Worm (Caenorhabditis elegans) whole organism, L4 larva: Measurements from ENCODE around the gene Y54G11A.1.

Experiments
- F26F4.8 ChIP-seq: fragments of 200-800 bp; sonication (Bioruptor generic); conservative IDR thresholded peaks from 2 replicates; pipeline ENCODE4 v1.3.6; 2022; ENCODE audit warnings: missing genetic modification characterization, missing compliant biosample characterization
- F37D6.2 ChIP-seq: sonication (generic microtip); optimal IDR thresholded peaks from 2 replicates; lab custom pipeline; 2016; ENCODE audit warnings: mild to moderate bottlenecking, missing genetic modification characterization, missing compliant biosample characterization
- F49E8.2 ChIP-seq: sonication (generic microtip); optimal IDR thresholded peaks from 2 replicates; lab custom pipeline; 2016; ENCODE audit warnings: missing compliant biosample characterization, mild to moderate bottlenecking, missing genetic modification characterization, borderline replicate concordance
- T20F7.1 ChIP-seq: fragments of 200-800 bp; sonication (Bioruptor generic); optimal IDR thresholded peaks from 2 replicates; lab custom pipeline; 2018; ENCODE audit warnings: mild to moderate bottlenecking, missing genetic modification characterization, missing compliant biosample characterization
- Y48G9A.11 ChIP-seq: fragments of 200-800 bp; sonication (Bioruptor generic); IDR thresholded peaks from 2 replicates; pipeline ENCODE4 v1.3.6; 2022; ENCODE audit warnings: missing genetic modification reagents, missing genetic modification characterization, missing compliant biosample characterization
- Y5F2A.4 ChIP-seq: fragments of 200-800 bp; sonication (Bioruptor generic); optimal IDR thresholded peaks from 2 replicates; lab custom pipeline; 2018; ENCODE audit warnings: mild to moderate bottlenecking, missing genetic modification characterization, missing compliant biosample characterization
- ZK546.5 ChIP-seq, 2 experiments: sonication (generic microtip); optimal IDR thresholded peaks; 2 replicates each; lab custom pipeline; 2017; ENCODE audit warnings: missing biosample characterization in 2 of 2, missing genetic modification characterization in 2 of 2
- aly-2 ChIP-seq: sonication (generic microtip); optimal IDR thresholded peaks from 2 replicates; lab custom pipeline; 2018; ENCODE audit warnings: missing biosample characterization, missing genetic modification characterization
- ama-1 ChIP-seq: fragments of 150-350 bp; optimal IDR thresholded peaks from 2 replicates; lab custom pipeline; 2014; ENCODE audit warnings: inconsistent platforms, mixed read lengths
- arid-1 ChIP-seq: fragments of 200-800 bp; sonication (Bioruptor generic); conservative IDR thresholded peaks from 2 replicates; pipeline ENCODE4 v1.3.6; 2022; ENCODE audit warnings: missing genetic modification reagents, missing genetic modification characterization, missing compliant biosample characterization
- attf-4 ChIP-seq: sonication (generic microtip); optimal IDR thresholded peaks from 3 replicates; lab custom pipeline; 2017; ENCODE audit warnings: missing biosample characterization, missing genetic modification characterization
- ceh-20 ChIP-seq: fragments of 200-800 bp; sonication (Bioruptor generic); IDR thresholded peaks from 2 replicates; pipeline ENCODE4 v1.3.6; 2022; ENCODE audit warnings: missing genetic modification reagents, missing genetic modification characterization, missing compliant biosample characterization
- ceh-28 ChIP-seq: fragments of 150-350 bp; optimal IDR thresholded peaks from 2 replicates; lab custom pipeline; 2014; ENCODE audit warnings: missing biosample characterization, missing genetic modification reagents, missing genetic modification characterization
- ceh-32 ChIP-seq: sonication (generic microtip); optimal IDR thresholded peaks from 2 replicates; lab custom pipeline; 2016; ENCODE audit warnings: mild to moderate bottlenecking, missing genetic modification characterization, missing compliant biosample characterization; ENCODE audit not compliant: poor library complexity
- ces-1 ChIP-seq: fragments of 150-350 bp; sonication (generic microtip); optimal IDR thresholded peaks from 4 replicates; lab custom pipeline; 2014; ENCODE audit warnings: missing biosample characterization, missing genetic modification reagents, missing genetic modification characterization
- cey-2 ChIP-seq: sonication (generic microtip); optimal IDR thresholded peaks from 3 replicates; lab custom pipeline; 2017; ENCODE audit warnings: missing genetic modification characterization, mild to moderate bottlenecking, missing compliant biosample characterization, antibody characterized with exemption, borderline replicate concordance; ENCODE audit not compliant: insufficient read depth
- ctbp-1 ChIP-seq: fragments of 200-800 bp; sonication (Bioruptor generic); IDR thresholded peaks from 2 replicates; pipeline ENCODE4 v1.3.6; 2022; ENCODE audit warnings: missing genetic modification reagents, missing genetic modification characterization, missing compliant biosample characterization
- daf-16 ChIP-seq, 3 experiments: sonication (generic microtip); optimal IDR thresholded peaks; 2 replicates each; lab custom pipeline; 2016 to 2017; ENCODE audit warnings: missing genetic modification characterization in 3 of 3, missing genetic modification reagents in 3 of 3, mild to moderate bottlenecking in 2 of 3, missing compliant biosample characterization in 2 of 3, missing biosample characterization in 1 of 3, moderate library complexity in 1 of 3
- daf-8 ChIP-seq: fragments of 200-800 bp; sonication (Bioruptor generic); IDR thresholded peaks from 2 replicates; pipeline ENCODE4 v1.3.6; 2022; ENCODE audit warnings: missing genetic modification characterization, missing compliant biosample characterization
- dmd-6 ChIP-seq: fragments of 200-800 bp; sonication (Bioruptor generic); IDR thresholded peaks from 2 replicates; pipeline ENCODE4 v1.3.6; 2022; ENCODE audit warnings: missing genetic modification reagents, missing genetic modification characterization, missing compliant biosample characterization
- duxl-1 ChIP-seq: sonication (generic microtip); optimal IDR thresholded peaks from 2 replicates; lab custom pipeline; 2016; ENCODE audit warnings: mild to moderate bottlenecking, missing genetic modification characterization, moderate library complexity, missing compliant biosample characterization; ENCODE audit not compliant: poor library complexity
- egl-27 ChIP-seq: sonication (generic microtip); optimal IDR thresholded peaks from 3 replicates; lab custom pipeline; 2017; ENCODE audit warnings: missing biosample characterization, missing genetic modification reagents, missing genetic modification characterization
- egl-43 ChIP-seq: fragments of 200-800 bp; sonication (Bioruptor generic); IDR thresholded peaks from 2 replicates; pipeline ENCODE4 v1.3.6; 2022; ENCODE audit warnings: missing genetic modification reagents, missing genetic modification characterization, missing compliant biosample characterization
- gei-8 ChIP-seq: fragments of 200-800 bp; sonication (Bioruptor generic); optimal IDR thresholded peaks from 2 replicates; lab custom pipeline; 2018; ENCODE audit warnings: mild to moderate bottlenecking, missing genetic modification characterization, missing compliant biosample characterization
- hlh-11 ChIP-seq: fragments of 200-800 bp; sonication (Bioruptor generic); optimal IDR thresholded peaks from 2 replicates; lab custom pipeline; 2018; ENCODE audit warnings: mild to moderate bottlenecking, missing genetic modification characterization, missing compliant biosample characterization
- hmg-1.1 ChIP-seq: fragments of 200-800 bp; sonication (Bioruptor generic); IDR thresholded peaks from 2 replicates; pipeline ENCODE4 v1.3.6; 2022; ENCODE audit warnings: missing genetic modification reagents, missing genetic modification characterization, missing compliant biosample characterization
- lin-13 ChIP-seq: fragments of 150-350 bp; optimal IDR thresholded peaks from 2 replicates; lab custom pipeline; 2014; ENCODE audit warnings: missing biosample characterization, missing genetic modification reagents, missing genetic modification characterization
- lin-29 ChIP-seq: fragments of 200-800 bp; sonication (Bioruptor generic); IDR thresholded peaks from 2 replicates; pipeline ENCODE4 v1.3.6; 2022; ENCODE audit warnings: missing genetic modification reagents, missing genetic modification characterization, missing compliant biosample characterization
- lir-3 ChIP-seq: sonication (generic microtip); optimal IDR thresholded peaks from 2 replicates; lab custom pipeline; 2016; ENCODE audit warnings: mild to moderate bottlenecking, missing genetic modification characterization, missing compliant biosample characterization
- madf-5 ChIP-seq, 2 experiments: fragments of 200-800 bp; sonication (Bioruptor generic); IDR thresholded peaks; 2 replicates each; pipeline ENCODE4 v1.3.6; 2022; ENCODE audit warnings: missing compliant biosample characterization in 2 of 2, missing genetic modification characterization in 2 of 2
- madf-9 ChIP-seq: fragments of 200-800 bp; sonication (Bioruptor generic); conservative IDR thresholded peaks from 2 replicates; pipeline ENCODE4 v1.3.6; 2022; ENCODE audit warnings: missing genetic modification reagents, missing genetic modification characterization, missing compliant biosample characterization
- mdt-29 ChIP-seq: fragments of 200-800 bp; sonication (Bioruptor generic); IDR thresholded peaks from 2 replicates; pipeline ENCODE4 v1.3.6; 2022; ENCODE audit warnings: missing genetic modification reagents, missing genetic modification characterization, missing compliant biosample characterization
- mes-2 ChIP-seq: sonication (generic microtip); optimal IDR thresholded peaks from 2 replicates; lab custom pipeline; 2016; ENCODE audit warnings: missing genotype, mild to moderate bottlenecking, missing genetic modification characterization, missing compliant biosample characterization; ENCODE audit not compliant: poor library complexity, severe bottlenecking
- mxl-2 ChIP-seq: fragments of 200-800 bp; sonication (Bioruptor generic); conservative IDR thresholded peaks from 2 replicates; pipeline ENCODE4 v1.3.6; 2022; ENCODE audit warnings: missing genetic modification reagents, missing genetic modification characterization, missing compliant biosample characterization
- mxl-3 ChIP-seq: fragments of 200-800 bp; sonication (Bioruptor generic); optimal IDR thresholded peaks from 2 replicates; lab custom pipeline; 2018; ENCODE audit warnings: mild to moderate bottlenecking, missing genetic modification characterization, missing compliant biosample characterization
- nhr-102 ChIP-seq: sonication (generic microtip); optimal IDR thresholded peaks from 2 replicates; lab custom pipeline; 2016; ENCODE audit warnings: mild to moderate bottlenecking, missing genetic modification characterization, moderate library complexity, missing compliant biosample characterization
- nhr-41 ChIP-seq: fragments of 200-800 bp; sonication (Bioruptor generic); IDR thresholded peaks from 2 replicates; pipeline ENCODE4 v1.3.6; 2022; ENCODE audit warnings: missing genetic modification reagents, missing genetic modification characterization, missing compliant biosample characterization
- nhr-42 ChIP-seq: fragments of 200-800 bp; sonication (Bioruptor generic); IDR thresholded peaks from 2 replicates; pipeline ENCODE4 v1.3.6; 2022; ENCODE audit warnings: missing genetic modification characterization, missing compliant biosample characterization
- nhr-48 ChIP-seq: sonication (generic microtip); optimal IDR thresholded peaks from 2 replicates; lab custom pipeline; 2016; ENCODE audit warnings: mild to moderate bottlenecking, missing genetic modification characterization, missing compliant biosample characterization
- nhr-77 ChIP-seq: fragments of 150-350 bp; optimal IDR thresholded peaks from 2 replicates; lab custom pipeline; 2014; ENCODE audit warnings: missing biosample characterization, missing genetic modification characterization
- saeg-2 ChIP-seq: fragments of 200-800 bp; sonication (Bioruptor generic); IDR thresholded peaks from 2 replicates; pipeline ENCODE4 v1.3.6; 2022; ENCODE audit warnings: missing genetic modification reagents, missing genetic modification characterization, missing compliant biosample characterization
- set-16 ChIP-seq: fragments of 200-800 bp; sonication (Bioruptor generic); IDR thresholded peaks from 2 replicates; pipeline ENCODE4 v1.3.6; 2022; ENCODE audit warnings: missing genetic modification reagents, missing genetic modification characterization, missing compliant biosample characterization
- skn-1 ChIP-seq: fragments of 150-350 bp; optimal IDR thresholded peaks from 2 replicates; lab custom pipeline; 2014; ENCODE audit warnings: missing biosample characterization, missing genetic modification characterization
- snpc-1.2 ChIP-seq: fragments of 200-800 bp; sonication (Bioruptor generic); IDR thresholded peaks from 2 replicates; pipeline ENCODE4 v1.3.6; 2022; ENCODE audit warnings: missing genetic modification reagents, missing genetic modification characterization, missing compliant biosample characterization
- spr-1 ChIP-seq: sonication (generic microtip); optimal IDR thresholded peaks from 2 replicates; lab custom pipeline; 2016; ENCODE audit warnings: mild to moderate bottlenecking, missing genetic modification characterization, missing compliant biosample characterization
- spr-3 ChIP-seq: fragments of 200-800 bp; sonication (Bioruptor generic); optimal IDR thresholded peaks from 2 replicates; lab custom pipeline; 2018; ENCODE audit warnings: mild to moderate bottlenecking, missing genetic modification characterization, missing compliant biosample characterization
- unc-39 ChIP-seq: sonication (generic microtip); optimal IDR thresholded peaks from 2 replicates; lab custom pipeline; 2017; ENCODE audit warnings: missing biosample characterization, missing genetic modification characterization
- zfp-3 ChIP-seq: fragments of 200-800 bp; sonication (Bioruptor generic); conservative IDR thresholded peaks from 2 replicates; pipeline ENCODE4 v1.3.6; 2022; ENCODE audit warnings: missing genetic modification reagents, missing genetic modification characterization, missing compliant biosample characterization
- zip-11 ChIP-seq: fragments of 200-800 bp; sonication (Bioruptor generic); IDR thresholded peaks from 2 replicates; pipeline ENCODE4 v1.3.6; 2022; ENCODE audit warnings: missing genetic modification characterization, missing compliant biosample characterization
- zip-2 ChIP-seq: fragments of 150-350 bp; optimal IDR thresholded peaks from 2 replicates; lab custom pipeline; 2014; ENCODE audit warnings: missing biosample characterization, missing genetic modification characterization
- ztf-11 ChIP-seq: fragments of 150-350 bp; optimal IDR thresholded peaks from 2 replicates; lab custom pipeline; 2014; ENCODE audit warnings: missing biosample characterization, missing genetic modification characterization

Gene Y54G11A.1

ce11 chrII:14296320-14296719, 27.3 kb upstream of the Y54G11A.1 start (continued):
- TF ChIP-seq attf-4 (tag; lab: Kevin White, UChicago), result no peak
- TF ChIP-seq ceh-20, result no peak
- 0 out of 2 replicates have a peak, but pooled peaks have one; percentile 14 for TF ChIP-seq hmg-1.1 (GFP tag; lab: Robert Waterston, UW)
- peak; percentile 52 for TF ChIP-seq mes-2 (tag; lab: Kevin White, UChicago)
- TF ChIP-seq Y5F2A.4, result no peak
- TF ChIP-seq unc-39 (tag; lab: Kevin White, UChicago), result no peak
- no peak for TF ChIP-seq ceh-32
- no peak for TF ChIP-seq zip-11 (GFP tag; lab: Robert Waterston, UW)
- TF ChIP-seq egl-43 (GFP tag; lab: Robert Waterston, UW), result no peak
- TF ChIP-seq nhr-102 (tag; lab: Kevin White, UChicago), result peak; percentile 77
- no peak for TF ChIP-seq zip-2 (tag; lab: Kevin White, UChicago)
- no peak for TF ChIP-seq snpc-1.2 (GFP tag; lab: Robert Waterston, UW)
- TF ChIP-seq nhr-42 (GFP tag; lab: Robert Waterston, UW), result no peak
- no peak for TF ChIP-seq spr-1 (tag; lab: Kevin White, UChicago)
- no peak for TF ChIP-seq ctbp-1 (GFP tag; lab: Robert Waterston, UW)
- peak; percentile 27 for TF ChIP-seq cey-2 (tag; lab: Kevin White, UChicago)
- TF ChIP-seq T20F7.1 (GFP tag; lab: Kevin White, UChicago), result no peak
- no peak for TF ChIP-seq egl-27
- TF ChIP-seq ZK546.5 (tag; optimal IDR thresholded peaks at IDR 0.05; lab: Kevin White, UChicago), result no peak
- no peak for TF ChIP-seq daf-16 (GFP tag; optimal IDR thresholded peaks at IDR 0.05; lab: Kevin White, UChicago)
- TF ChIP-seq daf-16 (tag; optimal IDR thresholded peaks at IDR 0.05; lab: Kevin White, UChicago), result peak; percentile 100
- no peak for TF ChIP-seq daf-8 (GFP tag; lab: Robert Waterston, UW)
- no peak for TF ChIP-seq lin-13
- peak; percentile 50 for TF ChIP-seq nhr-48 (tag; lab: Kevin White, UChicago)
- no peak for TF ChIP-seq Y48G9A.11 (GFP tag; lab: Robert Waterston, UW)
- peak; percentile 74 for TF ChIP-seq dmd-6 (GFP tag; lab: Robert Waterston, UW)
- peak; percentile 54 for TF ChIP-seq mxl-3 (GFP tag; lab: Kevin White, UChicago)
- TF ChIP-seq lin-29 (GFP tag; lab: Robert Waterston, UW), result no peak
- no peak for TF ChIP-seq F37D6.2 (tag; lab: Kevin White, UChicago)
- TF ChIP-seq duxl-1 (tag; lab: Kevin White, UChicago), result no peak
- TF ChIP-seq ztf-11 (tag; lab: Kevin White, UChicago), result no peak
- TF ChIP-seq lir-3, result no peak
- no peak for TF ChIP-seq set-16
- no peak for TF ChIP-seq arid-1 (GFP tag; lab: Robert Waterston, UW)
- no peak for TF ChIP-seq aly-2 (tag; lab: Kevin White, UChicago)
- TF ChIP-seq ceh-28, result no peak
- no peak for TF ChIP-seq ces-1 (GFP tag; lab: Kevin White, UChicago)
- TF ChIP-seq madf-9 (GFP tag; lab: Robert Waterston, UW), result no peak
- TF ChIP-seq madf-5 (GFP tag; IDR thresholded peaks at IDR 0.05; lab: Robert Waterston, UW), result no peak
- TF ChIP-seq mxl-2 (GFP tag; lab: Robert Waterston, UW), result no peak
- TF ChIP-seq hlh-11 (tag; lab: Kevin White, UChicago), result peak; percentile 83
- no peak for TF ChIP-seq ama-1 (lab: Kevin White, UChicago)
- TF ChIP-seq zfp-3 (GFP tag; lab: Robert Waterston, UW), result no peak
- TF ChIP-seq nhr-77 (tag; lab: Kevin White, UChicago), result peak; percentile 82
- no peak for TF ChIP-seq skn-1 (tag; lab: Kevin White, UChicago)
- TF ChIP-seq gei-8, result no peak
- TF ChIP-seq F26F4.8 (GFP tag; lab: Robert Waterston, UW), result no peak
- no peak for TF ChIP-seq F49E8.2 (tag; lab: Kevin White, UChicago)
- no peak for TF ChIP-seq nhr-41 (GFP tag; lab: Robert Waterston, UW)
- no peak for TF ChIP-seq spr-3 (GFP tag; lab: Kevin White, UChicago)
- TF ChIP-seq saeg-2 (GFP tag; lab: Robert Waterston, UW), result no peak
- no peak for TF ChIP-seq mdt-29 (GFP tag; lab: Robert Waterston, UW)
